Worm (Caenorhabditis elegans) whole organism, L2 larva: ENCODE measurements around the gene kin-20.

Experiments
- ZK546.5 ChIP-seq: sonication (generic microtip); optimal IDR thresholded peaks from 2 replicates; lab custom pipeline; 2017; ENCODE audit warnings: missing biosample characterization, missing genetic modification characterization
- ceh-16 ChIP-seq: fragments of 150-350 bp; optimal IDR thresholded peaks from 2 replicates; lab custom pipeline; 2014; ENCODE audit warnings: missing biosample characterization, missing genetic modification characterization
- ceh-82 ChIP-seq: fragments of 150-350 bp; optimal IDR thresholded peaks from 2 replicates; lab custom pipeline; 2014; ENCODE audit warnings: missing biosample characterization, missing genetic modification characterization
- dmd-4 ChIP-seq: sonication (generic microtip); optimal IDR thresholded peaks from 2 replicates; lab custom pipeline; 2017; ENCODE audit warnings: missing biosample characterization, missing genetic modification characterization
- lin-13 ChIP-seq: fragments of 150-350 bp; optimal IDR thresholded peaks from 2 replicates; lab custom pipeline; 2014; ENCODE audit warnings: missing biosample characterization, missing genetic modification reagents, missing genetic modification characterization
- nhr-77 ChIP-seq: fragments of 150-350 bp; optimal IDR thresholded peaks from 2 replicates; lab custom pipeline; 2014; ENCODE audit warnings: missing biosample characterization, missing genetic modification characterization
- skn-1 ChIP-seq: sonication (generic microtip); optimal IDR thresholded peaks from 2 replicates; lab custom pipeline; 2017; ENCODE audit warnings: missing biosample characterization, missing genetic modification characterization
- sma-3 ChIP-seq: sonication (generic microtip); optimal IDR thresholded peaks from 2 replicates; lab custom pipeline; 2016; ENCODE audit warnings: missing genetic modification reagents, missing genetic modification characterization, missing compliant biosample characterization
- unc-39 ChIP-seq: fragments of 150-350 bp; optimal IDR thresholded peaks from 2 replicates; lab custom pipeline; 2014; ENCODE audit warnings: missing biosample characterization, missing genetic modification characterization
- unc-62 ChIP-seq: fragments of 150-350 bp; optimal IDR thresholded peaks from 2 replicates; lab custom pipeline; 2014; ENCODE audit warnings: missing biosample characterization, missing genetic modification reagents, missing genetic modification characterization
- zag-1 ChIP-seq: fragments of 150-350 bp; optimal IDR thresholded peaks from 2 replicates; lab custom pipeline; 2014; ENCODE audit warnings: missing biosample characterization, missing genetic modification characterization
- ztf-1 ChIP-seq: fragments of 200-800 bp; sonication (Bioruptor generic); conservative IDR thresholded peaks from 2 replicates; pipeline ENCODE4 v1.3.6; 2022; ENCODE audit warnings: missing genetic modification characterization, missing compliant biosample characterization

DNA sequence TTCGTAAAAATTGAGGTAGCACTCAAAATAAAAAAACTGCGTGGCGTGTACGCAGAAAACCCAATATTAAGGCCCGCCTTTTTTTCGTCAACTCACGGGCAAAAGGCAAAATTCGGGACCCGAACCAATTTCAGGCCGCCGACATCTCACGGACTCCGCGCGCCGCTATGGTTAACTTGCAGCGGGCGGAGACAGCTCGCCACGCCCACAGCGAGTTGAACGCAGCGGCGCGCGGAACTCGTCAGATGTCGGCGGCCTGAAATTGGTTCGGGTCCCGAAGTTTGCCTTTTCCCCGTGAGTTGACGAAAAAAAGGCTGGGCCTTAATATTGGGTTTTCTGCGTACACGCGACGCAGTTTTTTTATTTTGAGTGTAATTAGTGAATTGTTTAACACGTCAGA, 56.5 kb downstream of the kin-20 start:
- no peak for TF ChIP-seq lin-13
- no peak for TF ChIP-seq ceh-16
- no peak for TF ChIP-seq zag-1
- TF ChIP-seq ceh-82 (tag; lab: Kevin White, UChicago), result no peak
- TF ChIP-seq nhr-77 (tag; lab: Kevin White, UChicago), result no peak
- no peak for TF ChIP-seq sma-3 (GFP tag; lab: Kevin White, UChicago)
- TF ChIP-seq ZK546.5 (tag; lab: Kevin White, UChicago), result no peak
- TF ChIP-seq dmd-4 (tag; lab: Kevin White, UChicago), result no peak
- TF ChIP-seq unc-62 (GFP tag; lab: Kevin White, UChicago), result no peak
- TF ChIP-seq skn-1 (tag; lab: Kevin White, UChicago), result no peak
- no peak for TF ChIP-seq ztf-1 (GFP tag; lab: Robert Waterston, UW)
- no peak for TF ChIP-seq unc-39 (tag; lab: Kevin White, UChicago)
